Worm (Caenorhabditis elegans) whole organism, L4 larva: ENCODE data around the gene drap-1.

Experiments
- D1046.2 ChIP-seq: fragments of 200-800 bp; sonication (Bioruptor generic); IDR thresholded peaks from 2 replicates; pipeline ENCODE4 v1.3.6; 2022; ENCODE audit warnings: missing genetic modification characterization, missing compliant biosample characterization
- F10B5.3 ChIP-seq: sonication (generic microtip); optimal IDR thresholded peaks from 2 replicates; lab custom pipeline; 2016; ENCODE audit warnings: mild to moderate bottlenecking, missing genetic modification characterization, missing compliant biosample characterization
- R02D3.7 ChIP-seq: fragments of 150-350 bp; sonication (generic microtip); optimal IDR thresholded peaks from 3 replicates; lab custom pipeline; 2014; ENCODE audit warnings: missing biosample characterization, missing genetic modification characterization
- T26A8.4 ChIP-seq: fragments of 200-800 bp; sonication (Bioruptor generic); IDR thresholded peaks from 2 replicates; pipeline ENCODE4 v1.3.6; 2022; ENCODE audit warnings: missing genetic modification characterization, missing compliant biosample characterization
- Y75B8A.6 ChIP-seq: fragments of 200-800 bp; sonication (Bioruptor generic); IDR thresholded peaks from 2 replicates; pipeline ENCODE4 v1.3.6; 2022; ENCODE audit warnings: missing genetic modification reagents, missing genetic modification characterization, missing compliant biosample characterization
- ZK337.2 ChIP-seq: fragments of 200-800 bp; sonication (Bioruptor generic); IDR thresholded peaks from 2 replicates; pipeline ENCODE4 v1.3.6; 2022; ENCODE audit warnings: missing genetic modification reagents, missing genetic modification characterization, missing compliant biosample characterization
- ceh-32 ChIP-seq: sonication (generic microtip); optimal IDR thresholded peaks from 2 replicates; lab custom pipeline; 2016; ENCODE audit warnings: mild to moderate bottlenecking, missing genetic modification characterization, missing compliant biosample characterization; ENCODE audit not compliant: poor library complexity
- ceh-82 ChIP-seq: sonication (generic microtip); optimal IDR thresholded peaks from 2 replicates; lab custom pipeline; 2017; ENCODE audit warnings: missing biosample characterization, missing genetic modification characterization
- dmd-9 ChIP-seq: fragments of 200-800 bp; sonication (Bioruptor generic); IDR thresholded peaks from 2 replicates; pipeline ENCODE4 v1.3.6; 2022; ENCODE audit warnings: missing genetic modification reagents, missing genetic modification characterization, missing compliant biosample characterization
- dpl-1 ChIP-seq: fragments of 150-350 bp; optimal IDR thresholded peaks from 2 replicates; lab custom pipeline; 2014; ENCODE audit warnings: missing biosample characterization, missing genetic modification reagents, missing genetic modification characterization
- egl-27 ChIP-seq: sonication (generic microtip); optimal IDR thresholded peaks from 3 replicates; lab custom pipeline; 2017; ENCODE audit warnings: missing biosample characterization, missing genetic modification reagents, missing genetic modification characterization
- hlh-11 ChIP-seq: fragments of 200-800 bp; sonication (Bioruptor generic); optimal IDR thresholded peaks from 2 replicates; lab custom pipeline; 2018; ENCODE audit warnings: mild to moderate bottlenecking, missing genetic modification characterization, missing compliant biosample characterization
- hlh-30 ChIP-seq: sonication (generic microtip); optimal IDR thresholded peaks from 2 replicates; lab custom pipeline; 2017; ENCODE audit warnings: antibody characterized with exemption, mild to moderate bottlenecking, missing genetic modification characterization, missing compliant biosample characterization; ENCODE audit not compliant: insufficient read depth
- lin-1 ChIP-seq: fragments of 200-800 bp; sonication (Bioruptor generic); IDR thresholded peaks from 2 replicates; pipeline ENCODE4 v1.3.6; 2022; ENCODE audit warnings: missing genetic modification reagents, missing genetic modification characterization, missing compliant biosample characterization
- lin-29 ChIP-seq: fragments of 200-800 bp; sonication (Bioruptor generic); IDR thresholded peaks from 2 replicates; pipeline ENCODE4 v1.3.6; 2022; ENCODE audit warnings: missing genetic modification reagents, missing genetic modification characterization, missing compliant biosample characterization
- mdl-1 ChIP-seq, 2 experiments: fragments of 150-350 bp in 1 of 2; sonication (generic microtip) in 1 of 2; optimal IDR thresholded peaks; 2 replicates each; lab custom pipeline; 2014 to 2017; ENCODE audit warnings: missing biosample characterization in 2 of 2, missing genetic modification characterization in 2 of 2
- mep-1 ChIP-seq: fragments of 150-350 bp; sonication (generic microtip); optimal IDR thresholded peaks from 3 replicates; lab custom pipeline; 2014; ENCODE audit warnings: missing biosample characterization, missing genetic modification characterization
- mxl-3 ChIP-seq: fragments of 200-800 bp; sonication (Bioruptor generic); optimal IDR thresholded peaks from 2 replicates; lab custom pipeline; 2018; ENCODE audit warnings: mild to moderate bottlenecking, missing genetic modification characterization, missing compliant biosample characterization
- nhr-25 ChIP-seq: sonication (generic microtip); optimal IDR thresholded peaks from 2 replicates; lab custom pipeline; 2017; ENCODE audit warnings: missing genetic modification characterization, mild to moderate bottlenecking, missing compliant biosample characterization, antibody characterized with exemption, moderate library complexity, borderline replicate concordance; ENCODE audit not compliant: insufficient read depth
- nhr-28 ChIP-seq: fragments of 150-350 bp; optimal IDR thresholded peaks from 2 replicates; lab custom pipeline; 2014; ENCODE audit warnings: missing biosample characterization, missing genetic modification characterization
- pqm-1 ChIP-seq: sonication (generic microtip); optimal IDR thresholded peaks from 2 replicates; lab custom pipeline; 2017; ENCODE audit warnings: missing biosample characterization, missing genetic modification characterization
- saeg-2 ChIP-seq: fragments of 200-800 bp; sonication (Bioruptor generic); IDR thresholded peaks from 2 replicates; pipeline ENCODE4 v1.3.6; 2022; ENCODE audit warnings: missing genetic modification reagents, missing genetic modification characterization, missing compliant biosample characterization
- sdz-12 ChIP-seq: fragments of 200-800 bp; sonication (Bioruptor generic); optimal IDR thresholded peaks from 2 replicates; lab custom pipeline; 2018; ENCODE audit warnings: mild to moderate bottlenecking, missing genetic modification characterization, missing compliant biosample characterization
- skn-1 ChIP-seq: fragments of 150-350 bp; optimal IDR thresholded peaks from 2 replicates; lab custom pipeline; 2014; ENCODE audit warnings: missing biosample characterization, missing genetic modification characterization
- tra-1 ChIP-seq: fragments of 200-800 bp; sonication (Bioruptor generic); IDR thresholded peaks from 2 replicates; pipeline ENCODE4 v1.3.6; 2022; ENCODE audit warnings: missing genetic modification reagents, missing genetic modification characterization, missing compliant biosample characterization
- unc-62 ChIP-seq, 3 experiments: fragments of 150-350 bp in 1 of 3; sonication (generic microtip); optimal IDR thresholded peaks in 2 of 3; peaks in 1 of 3; 1 replicate in 1 of 3; 2 replicates in 2 of 3; lab custom pipeline; 2014 to 2017; ENCODE audit warnings: missing biosample characterization in 3 of 3, missing genetic modification characterization in 3 of 3, missing genetic modification reagents in 3 of 3, missing genotype in 1 of 3
- vab-7 ChIP-seq: fragments of 200-800 bp; sonication (Bioruptor generic); IDR thresholded peaks from 2 replicates; pipeline ENCODE4 v1.3.6; 2022; ENCODE audit warnings: missing genetic modification reagents, missing genetic modification characterization, missing compliant biosample characterization
- zfp-2 ChIP-seq: sonication (generic microtip); optimal IDR thresholded peaks from 2 replicates; lab custom pipeline; 2016; ENCODE audit warnings: mild to moderate bottlenecking, missing genetic modification characterization, missing compliant biosample characterization
- zfp-3 ChIP-seq: fragments of 200-800 bp; sonication (Bioruptor generic); conservative IDR thresholded peaks from 2 replicates; pipeline ENCODE4 v1.3.6; 2022; ENCODE audit warnings: missing genetic modification reagents, missing genetic modification characterization, missing compliant biosample characterization
- zip-11 ChIP-seq: fragments of 200-800 bp; sonication (Bioruptor generic); IDR thresholded peaks from 2 replicates; pipeline ENCODE4 v1.3.6; 2022; ENCODE audit warnings: missing genetic modification characterization, missing compliant biosample characterization
- zip-2 ChIP-seq: fragments of 150-350 bp; optimal IDR thresholded peaks from 2 replicates; lab custom pipeline; 2014; ENCODE audit warnings: missing biosample characterization, missing genetic modification characterization

Gene drap-1

DNA sequence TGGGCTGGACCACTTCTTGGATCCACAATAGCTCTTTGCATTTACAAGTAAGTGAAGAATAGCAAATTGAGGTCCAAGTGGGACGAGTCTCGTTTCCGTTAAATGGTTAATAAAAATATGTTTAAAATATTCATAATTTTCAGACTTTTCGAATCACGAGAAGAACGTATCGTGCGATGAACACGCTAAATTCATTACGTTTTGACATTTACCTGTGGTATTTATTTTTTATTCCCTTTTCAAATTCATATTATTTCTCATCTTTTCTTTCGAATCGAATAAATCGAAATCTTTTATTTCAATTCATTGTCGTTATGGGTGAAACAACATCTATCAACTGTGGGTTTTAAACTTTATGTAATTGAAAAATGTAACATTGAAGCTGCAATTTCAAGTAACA, 9.5 kb downstream of the drap-1 start, which contains the start of gene marc-1:
Gene marc-1, plus strand, starts transcription at position 301 of the 400 bp plus-strand sequence.
- TF ChIP-seq T26A8.4 (GFP tag; lab: Robert Waterston, UW) (no peak), lin-1 (GFP tag; lab: Robert Waterston, UW) (no peak), tra-1 (GFP tag; lab: Robert Waterston, UW) (no peak), vab-7 (GFP tag; lab: Robert Waterston, UW) (no peak), zfp-2 (tag; lab: Kevin White, UChicago) (no peak), R02D3.7 (tag; lab: Kevin White, UChicago) (no peak), zip-2 (tag; lab: Kevin White, UChicago) (no peak), ceh-82 (tag; lab: Kevin White, UChicago) (no peak), egl-27 (no peak), saeg-2 (GFP tag; lab: Robert Waterston, UW) (no peak), dmd-9 (GFP tag; lab: Robert Waterston, UW) (no peak)

DNA sequence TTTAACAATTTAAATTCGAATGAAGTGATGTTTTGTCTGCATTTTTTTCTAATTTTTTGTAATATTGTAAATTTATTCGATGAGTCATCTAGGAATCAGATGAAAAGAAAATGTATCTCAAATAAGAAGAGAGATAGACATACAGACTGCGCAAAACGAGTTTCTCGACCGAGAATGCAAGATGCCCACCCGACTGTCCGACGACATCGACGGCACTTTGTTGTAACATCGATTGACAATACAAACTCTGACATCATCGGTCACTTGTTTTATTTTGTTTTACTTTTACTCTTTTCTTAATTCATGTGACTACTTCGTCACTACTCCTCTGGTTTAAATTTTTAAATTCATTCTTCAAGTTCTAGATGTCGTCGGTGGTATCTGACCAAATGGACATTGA, 11.0 kb downstream of the drap-1 start, which contains the start of gene sta-2:
Gene sta-2, plus strand, starts transcription at position 349 of the 400 bp plus-strand sequence.
- peak; percentile 0 for TF ChIP-seq mep-1 (tag; lab: Kevin White, UChicago)
- TF ChIP-seq nhr-28 (tag; lab: Kevin White, UChicago), result peak; percentile 50
- peak; percentile 57 for TF ChIP-seq hlh-30 (tag; lab: Kevin White, UChicago)
- peak; percentile 5 for TF ChIP-seq mxl-3 (GFP tag; lab: Kevin White, UChicago)
- TF ChIP-seq hlh-11, result peak; percentile 19
- TF ChIP-seq Y75B8A.6 (GFP tag; lab: Robert Waterston, UW), result no peak
- no peak for TF ChIP-seq T26A8.4 (GFP tag; lab: Robert Waterston, UW)
- peak in 1 of 2 experiments; percentile 26 for TF ChIP-seq mdl-1 (tag; optimal IDR thresholded peaks at IDR 0.05; lab: Kevin White, UChicago)
- no peak for TF ChIP-seq zip-11 (GFP tag; lab: Robert Waterston, UW)
- peak; percentile 31 for TF ChIP-seq nhr-25
- peak in 1 of 2 experiments; percentile 64 for TF ChIP-seq unc-62 (GFP tag; optimal IDR thresholded peaks at IDR 0.05 in 1 of 2; lab: Kevin White, UChicago)
- no peak for TF ChIP-seq unc-62 (tag; optimal IDR thresholded peaks at IDR 0.05; lab: Kevin White, UChicago)
- TF ChIP-seq, all 104 proteins: peak for 8

DNA sequence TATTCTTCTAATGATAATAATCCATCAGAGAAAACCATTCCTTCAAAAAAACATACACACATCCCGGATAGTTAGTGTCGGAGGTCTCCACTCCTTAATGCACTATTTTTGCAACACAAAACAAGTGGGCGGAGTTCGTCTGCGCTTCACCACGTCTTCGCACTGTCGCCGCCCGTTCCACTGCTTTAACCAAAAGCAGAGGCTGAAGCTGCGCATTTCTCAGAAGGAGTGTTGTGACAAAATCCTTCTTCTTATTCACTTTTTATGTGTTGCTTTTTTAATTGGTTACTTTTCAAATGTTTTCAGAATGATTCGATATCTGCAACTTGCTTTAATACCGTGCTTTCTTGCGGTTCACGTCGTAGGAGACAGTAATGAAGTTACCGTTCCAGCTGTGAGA, 15.0 kb downstream of the drap-1 start, which contains the start of gene F58E6.13:
Gene F58E6.13, plus strand, starts transcription at position 301 of the 400 bp plus-strand sequence.
- no peak for TF ChIP-seq ceh-32 (tag; lab: Kevin White, UChicago)
- no peak for TF ChIP-seq F10B5.3 (tag; lab: Kevin White, UChicago)
- TF ChIP-seq, all 104 proteins: peak for 0

DNA sequence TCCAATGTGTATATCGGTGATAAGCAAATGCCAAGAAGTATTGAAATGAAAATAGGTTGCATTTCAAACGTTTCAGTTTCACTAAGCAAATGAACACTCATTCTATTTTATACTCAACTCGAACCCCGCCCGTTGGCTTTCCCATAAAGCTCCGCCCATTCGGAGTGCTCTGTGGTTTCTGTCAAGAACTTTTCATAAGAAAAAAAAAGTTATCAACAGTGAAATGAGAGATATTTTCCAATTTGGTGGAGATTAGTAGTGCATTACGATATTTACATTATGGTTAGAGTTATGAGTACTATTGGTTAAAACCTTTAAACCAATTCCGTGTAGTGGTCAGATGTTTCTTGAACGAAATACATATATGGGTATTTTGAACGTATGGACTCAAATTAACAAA, 20.4 kb downstream of the drap-1 start, which contains the start of gene F58E6.4:
Gene F58E6.4, minus strand, starts transcription at position 101 of the 400 bp plus-strand sequence.
- no peak for TF ChIP-seq pqm-1 (tag; lab: Kevin White, UChicago)
- no peak for TF ChIP-seq hlh-11
- TF ChIP-seq D1046.2 (GFP tag; lab: Robert Waterston, UW), result no peak
- TF ChIP-seq lin-1 (GFP tag; lab: Robert Waterston, UW), result no peak
- no peak for TF ChIP-seq dpl-1 (GFP tag; lab: Kevin White, UChicago)
- no peak for TF ChIP-seq skn-1
- no peak for TF ChIP-seq ZK337.2
- TF ChIP-seq saeg-2 (GFP tag; lab: Robert Waterston, UW), result no peak
- TF ChIP-seq zfp-3, result no peak
- TF ChIP-seq lin-29, result no peak
- TF ChIP-seq nhr-25, result no peak

DNA sequence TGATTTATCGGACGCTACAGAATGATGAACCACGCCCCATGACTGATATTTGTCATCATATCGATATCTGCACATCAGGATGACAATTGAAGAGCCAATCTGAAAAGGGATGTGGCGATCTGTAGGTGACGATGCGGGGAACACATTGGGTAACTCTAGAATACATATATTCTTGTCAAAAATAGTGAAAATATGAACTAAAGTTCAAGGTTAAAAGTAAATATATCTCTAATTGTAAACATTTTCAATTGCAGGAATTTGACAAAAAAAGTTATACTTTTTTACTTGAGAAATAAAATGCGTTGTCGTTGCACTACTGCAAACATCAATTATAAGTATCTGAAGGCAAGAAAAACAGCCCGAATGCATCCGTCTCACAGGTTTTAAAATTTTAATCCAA, 23.0 kb downstream of the drap-1 start, which contains the start of gene F58E6.6:
Gene F58E6.6, minus strand, starts transcription at position 101 of the 400 bp plus-strand sequence.
- TF ChIP-seq zfp-2 (tag; lab: Kevin White, UChicago), result no peak
- no peak for TF ChIP-seq Y75B8A.6 (GFP tag; lab: Robert Waterston, UW)
- TF ChIP-seq sdz-12 (GFP tag; lab: Kevin White, UChicago), result no peak
